Fruit fly (Drosophila melanogaster) whole organism, wandering third instar larva: ENCODE measurements around the gene Bet1.
A peak's percentile ranks its signal among the peaks of the same experiment; 100 is the strongest.

Source experiments
- CG9705 ChIP-seq: fragments of 200-800 bp; sonication (Bioruptor generic); optimal IDR thresholded peaks from 2 replicates; lab custom pipeline; 2018; ENCODE audit warnings: missing biosample characterization, mild to moderate bottlenecking, missing genetic modification characterization
- CrebA ChIP-seq: fragments of 200-800 bp; sonication (Bioruptor generic); optimal IDR thresholded peaks from 2 replicates; lab custom pipeline; 2016; ENCODE audit warnings: missing biosample characterization, mild to moderate bottlenecking, missing genetic modification characterization, borderline replicate concordance
- GATAd ChIP-seq: sonication (Bioruptor generic); optimal IDR thresholded peaks from 2 replicates; lab custom pipeline; 2016; ENCODE audit warnings: missing biosample characterization, missing genetic modification characterization
- Hnf4 ChIP-seq: fragments of 200-800 bp; sonication (Bioruptor generic); optimal IDR thresholded peaks from 2 replicates; lab custom pipeline; 2016; ENCODE audit warnings: missing biosample characterization, mild to moderate bottlenecking, missing genetic modification characterization
- Hr83 ChIP-seq: fragments of 200-300 bp; sonication (Bioruptor generic); optimal IDR thresholded peaks from 2 replicates; lab custom pipeline; 2016; ENCODE audit warnings: missing biosample characterization, mild to moderate bottlenecking, missing genetic modification characterization, moderate library complexity; ENCODE audit not compliant: poor library complexity, severe bottlenecking
- Jra ChIP-seq: sonication (Bioruptor generic); optimal IDR thresholded peaks from 2 replicates; lab custom pipeline; 2016; ENCODE audit warnings: missing biosample characterization, missing genetic modification characterization
- Myc ChIP-seq: fragments of >200 bp; optimal IDR thresholded peaks from 2 replicates; lab custom pipeline; 2017
- N ChIP-seq: fragments of >200 bp; optimal IDR thresholded peaks from 2 replicates; lab custom pipeline; 2018; ENCODE audit warnings: missing biosample characterization, missing external identifiers, missing genetic modification characterization
- OdsH ChIP-seq: fragments of 200-800 bp; sonication (Bioruptor generic); optimal IDR thresholded peaks from 2 replicates; lab custom pipeline; 2016; ENCODE audit warnings: missing biosample characterization, mild to moderate bottlenecking, missing genetic modification characterization
- Rel ChIP-seq, 2 experiments: fragments of 200-800 bp; sonication (Bioruptor generic) in 1 of 2; optimal IDR thresholded peaks; 2 replicates in 1 of 2; 3 replicates in 1 of 2; lab custom pipeline; 2016 to 2019; ENCODE audit warnings: mild to moderate bottlenecking in 2 of 2, missing biosample characterization in 2 of 2, missing genetic modification characterization in 2 of 2, moderate library complexity in 1 of 2
- Sp1 ChIP-seq: fragments of 200-800 bp; sonication (Bioruptor generic); optimal IDR thresholded peaks from 3 replicates; lab custom pipeline; 2019; ENCODE audit warnings: missing biosample characterization, mild to moderate bottlenecking, missing genetic modification characterization, moderate library complexity
- Vsx2 ChIP-seq: fragments of 200-300, 225-300 bp; sonication (Bioruptor generic); optimal IDR thresholded peaks from 2 replicates; lab custom pipeline; 2018; ENCODE audit warnings: missing biosample characterization, missing genetic modification characterization; ENCODE audit not compliant: partially characterized antibody
- brk ChIP-seq: fragments of 200-800 bp; sonication (Bioruptor generic); optimal IDR thresholded peaks from 2 replicates; lab custom pipeline; 2016; ENCODE audit warnings: missing biosample characterization, mild to moderate bottlenecking, missing genetic modification characterization
- dl ChIP-seq, 2 experiments: fragments of 175-275, 200-275 bp in 1 of 2; fragments of 200-275 bp in 1 of 2; sonication (Bioruptor generic); optimal IDR thresholded peaks; lab custom pipeline; 2018; ENCODE audit warnings: mild to moderate bottlenecking in 2 of 2, missing biosample characterization in 2 of 2, missing genetic modification characterization in 2 of 2, moderate library complexity in 2 of 2; ENCODE audit not compliant: partially characterized antibody in 2 of 2, insufficient read depth in 1 of 2
- dmrt93B ChIP-seq: fragments of 200-800 bp; sonication (Bioruptor generic); optimal IDR thresholded peaks from 2 replicates; lab custom pipeline; 2018; ENCODE audit warnings: missing biosample characterization, mild to moderate bottlenecking, missing genetic modification characterization
- dsf ChIP-seq: sonication (Bioruptor generic); optimal IDR thresholded peaks from 2 replicates; lab custom pipeline; 2016; ENCODE audit warnings: missing biosample characterization, missing genetic modification characterization, borderline replicate concordance
- ey ChIP-seq: fragments of 200-800 bp; sonication (Bioruptor generic); optimal IDR thresholded peaks from 2 replicates; lab custom pipeline; 2016; ENCODE audit warnings: missing biosample characterization, missing genetic modification characterization
- foxo ChIP-seq, 2 experiments: fragments of 200-800 bp; sonication (Bioruptor generic); optimal IDR thresholded peaks; 2 replicates in 1 of 2; 3 replicates in 1 of 2; lab custom pipeline; 2016 to 2017; ENCODE audit warnings: missing biosample characterization in 2 of 2, missing genetic modification characterization in 2 of 2
- h ChIP-seq: fragments of 200-800 bp; sonication (Bioruptor generic); optimal IDR thresholded peaks from 3 replicates; lab custom pipeline; 2016; ENCODE audit warnings: missing biosample characterization, mild to moderate bottlenecking, missing genetic modification characterization
- jim ChIP-seq: fragments of 175-275, 200-325 bp; sonication (Bioruptor generic); optimal IDR thresholded peaks from 2 replicates; lab custom pipeline; 2016; ENCODE audit warnings: missing biosample characterization, mild to moderate bottlenecking, missing genetic modification characterization
- lola ChIP-seq: fragments of >200 bp; optimal IDR thresholded peaks from 2 replicates; lab custom pipeline; 2017; ENCODE audit warnings: missing biosample characterization, missing genetic modification characterization
- psq ChIP-seq: fragments of 200-800 bp; sonication (Bioruptor generic); optimal IDR thresholded peaks from 3 replicates; lab custom pipeline; 2017; ENCODE audit warnings: missing biosample characterization, mild to moderate bottlenecking, missing genetic modification characterization, moderate library complexity
- rgr ChIP-seq: fragments of 200-800 bp; sonication (Bioruptor generic); optimal IDR thresholded peaks from 3 replicates; lab custom pipeline; 2016; ENCODE audit warnings: missing biosample characterization, mild to moderate bottlenecking, missing genetic modification characterization
- sage ChIP-seq: fragments of 200-800 bp; sonication (Bioruptor generic); optimal IDR thresholded peaks from 2 replicates; lab custom pipeline; 2016; ENCODE audit warnings: missing biosample characterization, mild to moderate bottlenecking, missing genetic modification characterization
- sv ChIP-seq: fragments of 200-800 bp; sonication (Bioruptor generic); optimal IDR thresholded peaks from 3 replicates; lab custom pipeline; 2016; ENCODE audit warnings: missing biosample characterization, missing genetic modification characterization
- usp ChIP-seq: fragments of >200 bp; optimal IDR thresholded peaks from 2 replicates; lab custom pipeline; 2017; ENCODE audit warnings: missing biosample characterization, missing genetic modification characterization
- woc ChIP-seq: sonication (Bioruptor generic); optimal IDR thresholded peaks from 2 replicates; lab custom pipeline; 2016; ENCODE audit warnings: missing biosample characterization, mild to moderate bottlenecking, missing genetic modification characterization

Bet1 gene

dm6 chr3L:19228857-19229398, 32.3 kb upstream of the Bet1 start:
- TF ChIP-seq psq (GFP tag; lab: Kevin White, UChicago) (no peak), N (GFP tag; lab: Kevin White, UChicago) (no peak), h (GFP tag; lab: Kevin White, UChicago) (no peak), dmrt93B (GFP tag; lab: Kevin White, UChicago) (no peak), sage (GFP tag; lab: Kevin White, UChicago) (no peak), usp (GFP tag; lab: Kevin White, UChicago) (no peak), dsf (GFP tag; lab: Kevin White, UChicago) (no peak), CrebA (GFP tag; lab: Kevin White, UChicago) (no peak)

DNA sequence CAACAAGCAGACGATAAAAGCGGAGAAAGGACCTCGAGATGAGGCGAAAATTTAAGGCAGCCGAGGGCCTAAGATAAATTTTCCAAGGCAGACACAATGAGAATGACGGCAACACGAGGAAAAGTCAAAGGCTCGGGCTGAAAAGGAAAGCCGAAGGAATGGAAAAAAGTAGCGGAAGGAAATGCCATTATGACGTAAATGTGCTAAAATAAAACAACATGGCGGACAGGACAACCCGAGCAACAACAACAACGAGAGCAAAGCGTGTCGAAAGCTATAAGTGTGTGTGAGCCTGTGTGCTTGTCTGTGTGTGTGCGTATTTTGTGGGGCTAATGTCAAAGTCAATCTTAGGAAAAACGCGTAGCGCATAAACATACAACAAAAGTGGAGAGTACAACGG, 31.7 kb upstream of the Bet1 start:
- TF ChIP-seq Vsx2 (GFP tag; lab: Kevin White, UChicago), result no peak
- TF ChIP-seq ey (GFP tag; lab: Kevin White, UChicago), result no peak
- no peak for TF ChIP-seq lola (GFP tag; lab: Kevin White, UChicago)
- no peak for TF ChIP-seq dl (GFP tag; optimal IDR thresholded peaks at IDR 0.05; lab: Kevin White, UChicago; ENCODE audit: insufficient read depth in 1 of 2, partially characterized antibody in 2 of 2)
- no peak for TF ChIP-seq Hnf4 (GFP tag; lab: Kevin White, UChicago)
- TF ChIP-seq, all 38 proteins: peak for 0

DNA sequence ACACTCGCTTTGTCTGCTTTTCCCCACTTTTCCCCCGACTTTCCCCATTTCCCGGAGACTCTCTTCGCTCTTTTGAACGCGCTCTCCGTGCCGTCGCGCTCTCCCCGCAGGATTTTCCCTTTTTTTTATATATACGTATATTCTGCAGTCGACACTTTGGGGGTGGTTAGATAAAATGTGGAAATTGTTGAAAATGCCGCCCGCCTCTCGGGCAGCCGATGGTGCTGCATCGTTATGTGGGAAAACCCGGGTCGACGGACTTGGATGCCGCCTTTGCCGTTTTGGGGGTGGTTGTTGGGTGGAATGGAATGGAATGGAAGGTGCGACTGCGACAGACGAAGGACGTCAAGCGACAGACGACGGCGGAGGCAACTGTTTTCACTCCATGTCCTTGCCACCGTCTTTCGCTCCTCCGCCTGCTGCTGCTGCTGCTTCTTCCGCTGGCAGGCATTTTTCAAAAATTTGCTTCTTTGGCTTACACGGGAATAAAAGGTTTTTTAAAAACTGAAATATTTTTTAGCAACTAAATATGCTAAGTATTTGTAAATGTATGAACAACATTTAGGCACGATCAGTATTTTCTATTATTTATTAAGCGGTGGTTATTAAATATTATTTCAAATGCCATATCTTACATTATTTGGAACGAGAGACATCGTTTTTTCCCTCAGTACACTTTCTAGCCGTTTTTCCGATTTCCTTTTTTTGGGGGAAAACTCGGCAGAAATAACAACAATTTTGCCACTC, 30.2 kb upstream of the Bet1 start:
- TF ChIP-seq foxo (GFP tag; optimal IDR thresholded peaks at IDR 0.05; lab: Kevin White, UChicago) (peak in 1 of 2 experiments; percentile 6), OdsH (GFP tag; lab: Kevin White, UChicago) (no peak)

- TF ChIP-seq CG9705 (GFP tag; lab: Kevin White, UChicago) (no peak), Vsx2 (GFP tag; lab: Kevin White, UChicago) (no peak), sv (no peak), CrebA (GFP tag; lab: Kevin White, UChicago) (no peak), Hr83 (no peak), GATAd (GFP tag; lab: Kevin White, UChicago) (no peak), woc (no peak)
These were observed 29.6 kb upstream of the Bet1 start for dm6 chr3L:19231608-19232007.

DNA sequence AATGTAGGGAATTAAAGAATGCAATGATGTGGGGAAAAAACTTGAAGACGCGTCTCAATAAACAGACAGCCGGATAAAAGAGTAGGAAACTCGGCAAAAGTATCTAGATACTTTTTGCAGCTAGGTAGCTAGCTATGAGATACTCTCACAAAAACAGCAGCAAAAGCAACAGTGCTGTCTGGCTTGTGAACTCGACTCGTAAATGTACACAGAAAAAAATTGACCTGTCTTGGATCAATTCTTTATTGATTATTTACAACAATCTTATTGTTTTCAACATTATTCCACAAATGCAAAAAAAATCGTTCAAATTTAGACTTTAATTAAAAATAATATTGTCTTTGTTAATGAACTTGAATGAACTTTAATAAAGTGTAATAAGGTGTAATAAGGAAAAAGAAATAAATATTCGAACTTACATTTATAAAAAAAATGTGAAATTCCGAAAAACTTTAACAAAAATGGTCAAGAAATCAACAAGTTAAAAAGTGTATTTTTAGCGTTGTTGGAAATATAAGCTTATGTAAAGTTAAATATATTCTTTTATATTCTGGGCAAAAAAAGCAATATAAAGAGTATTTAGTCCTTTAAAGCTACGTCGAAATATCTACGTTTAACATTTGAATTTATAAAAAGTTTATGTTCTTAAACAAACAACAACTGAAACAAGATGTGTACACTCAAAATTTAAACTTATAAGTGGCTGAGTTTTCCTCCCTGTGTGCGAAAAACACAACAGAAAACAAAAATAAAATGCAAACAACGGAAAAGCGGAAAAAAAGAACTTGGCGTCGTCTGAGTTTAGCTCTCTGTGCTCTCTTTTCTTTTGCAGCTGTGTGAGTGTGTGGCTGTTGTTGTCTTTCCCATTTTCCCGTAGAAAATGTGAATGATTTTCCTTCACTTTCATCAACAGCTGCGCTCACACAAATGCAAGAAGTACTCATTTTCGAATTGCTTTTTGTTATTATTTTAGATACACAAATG, 27.1 kb upstream of the Bet1 start:
- TF ChIP-seq N (GFP tag; lab: Kevin White, UChicago), result no peak
- TF ChIP-seq Rel (GFP tag; optimal IDR thresholded peaks at IDR 0.05; lab: Kevin White, UChicago), result no peak
- TF ChIP-seq Rel (tag; optimal IDR thresholded peaks at IDR 0.05; lab: Kevin White, UChicago), result no peak
- no peak for TF ChIP-seq Myc (lab: Kevin White, UChicago)
- TF ChIP-seq h (GFP tag; lab: Kevin White, UChicago), result no peak
- no peak for TF ChIP-seq Jra (GFP tag; lab: Kevin White, UChicago)
- no peak for TF ChIP-seq lola (GFP tag; lab: Kevin White, UChicago)
- no peak for TF ChIP-seq woc
- no peak for TF ChIP-seq ey (GFP tag; lab: Kevin White, UChicago)
- no peak for TF ChIP-seq OdsH (GFP tag; lab: Kevin White, UChicago)
- TF ChIP-seq jim (GFP tag; lab: Kevin White, UChicago), result no peak
- no peak for TF ChIP-seq Vsx2 (GFP tag; lab: Kevin White, UChicago)
- no peak for TF ChIP-seq brk (GFP tag; lab: Kevin White, UChicago)
- TF ChIP-seq CG9705 (GFP tag; lab: Kevin White, UChicago), result no peak
- TF ChIP-seq Sp1 (GFP tag; lab: Kevin White, UChicago), result no peak
- TF ChIP-seq rgr (GFP tag; lab: Kevin White, UChicago), result no peak
